Fruit fly (Drosophila melanogaster) whole organism, adult: ENCODE results near the gene CG9737.

Experiments
- CG11617 ChIP-seq: fragments of 200-800 bp; sonication (Bioruptor generic); optimal IDR thresholded peaks from 2 replicates; lab custom pipeline; 2017; ENCODE audit warnings: mild to moderate bottlenecking, missing biosample characterization, missing genetic modification reagents, missing genetic modification characterization
- CG12768 ChIP-seq: fragments of 200-800 bp; sonication (Bioruptor generic); optimal IDR thresholded peaks from 2 replicates; lab custom pipeline; 2017; ENCODE audit warnings: missing biosample characterization, missing genetic modification characterization, mild to moderate bottlenecking, moderate library complexity, missing genetic modification reagents
- CG14711 ChIP-seq: fragments of 200-800 bp; sonication (Bioruptor generic); optimal IDR thresholded peaks from 2 replicates; lab custom pipeline; 2018; ENCODE audit warnings: missing biosample characterization, mild to moderate bottlenecking, missing genetic modification characterization, moderate library complexity
- CG1620 ChIP-seq: fragments of 200-800 bp; sonication (Bioruptor generic); optimal IDR thresholded peaks from 2 replicates; lab custom pipeline; 2016; ENCODE audit warnings: missing biosample characterization, missing genetic modification characterization
- CG33017 ChIP-seq: fragments of 200-800 bp; sonication (Bioruptor generic); optimal IDR thresholded peaks from 2 replicates; lab custom pipeline; 2018; ENCODE audit warnings: missing biosample characterization, mild to moderate bottlenecking, missing genetic modification characterization, moderate library complexity
- CG5204 ChIP-seq: fragments of 200-800 bp; sonication (Bioruptor generic); optimal IDR thresholded peaks from 2 replicates; lab custom pipeline; 2016; ENCODE audit warnings: missing biosample characterization, missing genetic modification characterization
- CG7045 ChIP-seq: fragments of 200-800 bp; sonication (Bioruptor generic); optimal IDR thresholded peaks from 2 replicates; lab custom pipeline; 2017; ENCODE audit warnings: missing biosample characterization, mild to moderate bottlenecking, missing genetic modification characterization
- CG7101 ChIP-seq: fragments of 200-800 bp; sonication (Bioruptor generic); optimal IDR thresholded peaks from 2 replicates; lab custom pipeline; 2018; ENCODE audit warnings: missing biosample characterization, mild to moderate bottlenecking, missing genetic modification characterization, moderate library complexity
- Clk ChIP-seq: fragments of 200-800 bp; sonication (Bioruptor generic); optimal IDR thresholded peaks from 2 replicates; lab custom pipeline; 2017; ENCODE audit warnings: missing biosample characterization, missing genetic modification characterization
- Crg-1 ChIP-seq: fragments of 200-800 bp; sonication (Bioruptor generic); optimal IDR thresholded peaks from 2 replicates; lab custom pipeline; 2016; ENCODE audit warnings: missing biosample characterization, missing genetic modification characterization
- Hr96 ChIP-seq: fragments of 200-800 bp; sonication (Bioruptor generic); optimal IDR thresholded peaks from 2 replicates; lab custom pipeline; 2016; ENCODE audit warnings: missing biosample characterization, missing genetic modification characterization
- Mnt ChIP-seq: fragments of 200-800 bp; sonication (Bioruptor generic); optimal IDR thresholded peaks from 2 replicates; lab custom pipeline; 2016; ENCODE audit warnings: missing biosample characterization, mild to moderate bottlenecking, missing genetic modification characterization
- bab1 ChIP-seq: fragments of 200-800 bp; sonication (Bioruptor generic); optimal IDR thresholded peaks from 3 replicates; lab custom pipeline; 2019; ENCODE audit warnings: missing biosample characterization, mild to moderate bottlenecking, missing genetic modification characterization, moderate library complexity
- cic ChIP-seq: fragments of 200-800 bp; sonication (Bioruptor generic); optimal IDR thresholded peaks from 2 replicates; lab custom pipeline; 2017; ENCODE audit warnings: missing biosample characterization, mild to moderate bottlenecking, missing genetic modification characterization, moderate library complexity
- cnc ChIP-seq, 2 experiments: fragments of >200 bp; optimal IDR thresholded peaks; 2 replicates each; lab custom pipeline; 2017
- kay ChIP-seq: fragments of 200-800 bp; sonication (Bioruptor generic); peaks from one replicate; lab custom pipeline; 2016; ENCODE audit warnings: missing biosample characterization, missing genetic modification characterization, borderline replicate concordance
- ovo ChIP-seq: fragments of 200-800 bp; sonication (Bioruptor generic); optimal IDR thresholded peaks from 2 replicates; lab custom pipeline; 2016; ENCODE audit warnings: missing biosample characterization, missing genetic modification characterization
- pad ChIP-seq: fragments of 200-800 bp; sonication (Bioruptor generic); optimal IDR thresholded peaks from 3 replicates; lab custom pipeline; 2017; ENCODE audit warnings: missing biosample characterization, missing genetic modification characterization, mild to moderate bottlenecking, moderate library complexity, missing genetic modification reagents
- tj ChIP-seq: fragments of 200-800 bp; sonication (Bioruptor generic); optimal IDR thresholded peaks from 3 replicates; lab custom pipeline; 2017; ENCODE audit warnings: missing biosample characterization, mild to moderate bottlenecking, missing genetic modification characterization, moderate library complexity
- toe ChIP-seq: fragments of 200-800 bp; sonication (Bioruptor generic); optimal IDR thresholded peaks from 2 replicates; lab custom pipeline; 2016; ENCODE audit warnings: missing biosample characterization, missing genetic modification characterization

Gene CG9737

dm6 chr3R:30196128-30196527 lies 47.0 kb downstream of the CG9737 start, which contains the start of gene CG15531:
CG15531 (minus strand) TSS chr3R:30196228.
- no peak for TF ChIP-seq CG7101
- no peak for TF ChIP-seq kay
- no peak for TF ChIP-seq CG11617 (GFP tag; lab: Kevin White, UChicago)
- no peak for TF ChIP-seq cic (GFP tag; lab: Kevin White, UChicago)
- TF ChIP-seq Crg-1 (GFP tag; lab: Kevin White, UChicago) = no peak
- TF ChIP-seq pad (GFP tag; lab: Kevin White, UChicago) = no peak
- TF ChIP-seq CG1620 (GFP tag; lab: Kevin White, UChicago) = no peak
- no peak for TF ChIP-seq Clk (GFP tag; lab: Kevin White, UChicago)
- TF ChIP-seq Mnt (GFP tag; lab: Kevin White, UChicago) = no peak
- no peak for TF ChIP-seq CG12768 (GFP tag; lab: Kevin White, UChicago)
- no peak for TF ChIP-seq Hr96 (GFP tag; lab: Kevin White, UChicago)
- TF ChIP-seq bab1 (GFP tag; lab: Kevin White, UChicago) = no peak
- TF ChIP-seq toe (GFP tag; lab: Kevin White, UChicago) = no peak
- no peak for TF ChIP-seq CG33017
- no peak for TF ChIP-seq cnc (optimal IDR thresholded peaks at IDR 0.05; lab: Kevin White, UChicago)
- no peak for TF ChIP-seq ovo (GFP tag; lab: Kevin White, UChicago)
- TF ChIP-seq CG5204 (GFP tag; lab: Kevin White, UChicago) = no peak
- TF ChIP-seq CG7045 (GFP tag; lab: Kevin White, UChicago) = no peak
- no peak for TF ChIP-seq CG14711

dm6 chr3R:30195606-30196049 lies 47.5 kb downstream of the CG9737 start:
- TF ChIP-seq CG12768 (GFP tag; lab: Kevin White, UChicago) (no peak), CG5204 (GFP tag; lab: Kevin White, UChicago) (no peak), CG1620 (GFP tag; lab: Kevin White, UChicago) (peak; percentile 44), tj (no peak), ovo (GFP tag; lab: Kevin White, UChicago) (no peak), CG7101 (peak; percentile 54), toe (GFP tag; lab: Kevin White, UChicago) (no peak), kay (no peak), CG33017 (peak; percentile 19), Crg-1 (GFP tag; lab: Kevin White, UChicago) (peak; percentile 22), CG11617 (GFP tag; lab: Kevin White, UChicago) (peak; percentile 29), CG14711 (peak; percentile 20), cic (GFP tag; lab: Kevin White, UChicago) (peak; percentile 10), bab1 (GFP tag; lab: Kevin White, UChicago) (peak; percentile 80), cnc (optimal IDR thresholded peaks at IDR 0.05; lab: Kevin White, UChicago) (no peak), pad (GFP tag; lab: Kevin White, UChicago) (no peak), Mnt (GFP tag; lab: Kevin White, UChicago) (peak; percentile 84), Hr96 (GFP tag; lab: Kevin White, UChicago) (no peak), CG7045 (GFP tag; lab: Kevin White, UChicago) (no peak), Clk (GFP tag; lab: Kevin White, UChicago) (no peak)

dm6 chr3R:30193826-30194225 lies 49.3 kb downstream of the CG9737 start:
- TF ChIP-seq CG7045 (GFP tag; lab: Kevin White, UChicago) (no peak), ovo (GFP tag; lab: Kevin White, UChicago) (no peak), Crg-1 (GFP tag; lab: Kevin White, UChicago) (no peak), pad (GFP tag; lab: Kevin White, UChicago) (no peak), kay (no peak), CG5204 (GFP tag; lab: Kevin White, UChicago) (no peak), Clk (GFP tag; lab: Kevin White, UChicago) (no peak), cic (GFP tag; lab: Kevin White, UChicago) (no peak), CG14711 (no peak)

- TF ChIP-seq cnc (optimal IDR thresholded peaks at IDR 0.05; lab: Kevin White, UChicago) (no peak), tj (peak; percentile 46)
Observed at dm6 chr3R:30191462-30191874, 51.6 kb downstream of the CG9737 start.
